Fruit fly (Drosophila melanogaster): ENCODE data around the gene CG31689.
A peak's percentile ranks its signal among the peaks of the same experiment; 100 is the strongest.

CG31689 gene

dm6 chr2L:2739820-2740230, 14.4 kb downstream of the CG31689 start, which contains the start of gene Hrs (continued):
- TF ChIP-seq Fer3 (tag; optimal IDR thresholded peaks at IDR 0.05) (no peak), zf30C (GFP tag; optimal IDR thresholded peaks at IDR 0.05) (no peak), Fer2 (tag; optimal IDR thresholded peaks at IDR 0.05) (no peak), Spps (tag; optimal IDR thresholded peaks at IDR 0.05) (no peak), slou (GFP tag; optimal IDR thresholded peaks at IDR 0.05) (no peak), h (optimal IDR thresholded peaks at IDR 0.05) (no peak), CG12104 (GFP tag; optimal IDR thresholded peaks at IDR 0.05) (no peak), CG17568 (GFP tag; optimal IDR thresholded peaks at IDR 0.05) (no peak), Opbp (GFP tag; IDR thresholded peaks at IDR 0.05; ENCODE audit: partially characterized antibody) (peak; percentile 62), Doc2 (GFP tag; IDR thresholded peaks at IDR 0.05) (no peak), hkb (optimal IDR thresholded peaks at IDR 0.05) (no peak), hkb (GFP tag; IDR thresholded peaks at IDR 0.05) (0 out of 2 replicates have a peak, but pooled peaks have one; percentile 25), CoRest (tag; optimal IDR thresholded peaks at IDR 0.05) (peak; percentile 23), CG1603 (tag; optimal IDR thresholded peaks at IDR 0.05) (peak; percentile 77), CG34376 (GFP tag; optimal IDR thresholded peaks at IDR 0.05) (no peak), pho (GFP tag; optimal IDR thresholded peaks at IDR 0.05) (no peak), CG1602 (GFP tag; optimal IDR thresholded peaks at IDR 0.05) (no peak), oc (tag; optimal IDR thresholded peaks at IDR 0.05) (no peak), seq (GFP tag; IDR thresholded peaks at IDR 0.05) (no peak), da (GFP tag; optimal IDR thresholded peaks at IDR 0.05) (no peak), CG31441 (GFP tag; IDR thresholded peaks at IDR 0.05) (no peak), CG5180 (GFP tag; optimal IDR thresholded peaks at IDR 0.05) (no peak), pan (optimal IDR thresholded peaks at IDR 0.05) (no peak), pan (GFP tag; optimal IDR thresholded peaks at IDR 0.05 in 1 of 2, IDR thresholded peaks at IDR 0.05 in 1 of 2) (no peak), Med (GFP tag) (peak; percentile 58), lola (GFP tag; optimal IDR thresholded peaks at IDR 0.05) (no peak), eyg (GFP tag; optimal IDR thresholded peaks at IDR 0.05) (no peak), CG13424 (tag; optimal IDR thresholded peaks at IDR 0.05) (no peak), tio (GFP tag; optimal IDR thresholded peaks at IDR 0.05) (no peak), CG13775 (GFP tag; optimal IDR thresholded peaks at IDR 0.05) (no peak), Drgx (GFP tag; IDR thresholded peaks at IDR 0.05) (no peak), Atf6 (GFP tag; IDR thresholded peaks at IDR 0.05) (no peak), nerfin-2 (GFP tag; IDR thresholded peaks at IDR 0.05; ENCODE audit: partially characterized antibody) (no peak), sob (GFP tag; IDR thresholded peaks at IDR 0.05) (no peak), emc (GFP tag; optimal IDR thresholded peaks at IDR 0.05) (no peak), lov (optimal IDR thresholded peaks at IDR 0.05) (no peak), lov (GFP tag; IDR thresholded peaks at IDR 0.05) (no peak), CG13894 (tag; optimal IDR thresholded peaks at IDR 0.05) (no peak), Dfd (GFP tag; optimal IDR thresholded peaks at IDR 0.05) (no peak), CG6689 (GFP tag; IDR thresholded peaks at IDR 0.05) (no peak), CG4424 (GFP tag; optimal IDR thresholded peaks at IDR 0.05) (no peak), Hr78 (GFP tag; optimal IDR thresholded peaks at IDR 0.05) (no peak), CG9437 (GFP tag; optimal IDR thresholded peaks at IDR 0.05) (peak; percentile 100), MTF-1 (GFP tag; optimal IDR thresholded peaks at IDR 0.05; ENCODE audit: borderline replicate concordance) (no peak), CG18476 (GFP tag; optimal IDR thresholded peaks at IDR 0.05) (no peak), CG7357 (GFP tag; IDR thresholded peaks at IDR 0.05) (no peak), Nf-YB (GFP tag; optimal IDR thresholded peaks at IDR 0.05) (no peak), bcd (GFP tag; optimal IDR thresholded peaks at IDR 0.05) (no peak), sens-2 (GFP tag; IDR thresholded peaks at IDR 0.05) (no peak), shn (GFP tag; optimal IDR thresholded peaks at IDR 0.05) (no peak), ash1 (GFP tag; optimal IDR thresholded peaks at IDR 0.05) (no peak), CG2678 (tag; optimal IDR thresholded peaks at IDR 0.05) (no peak)

Measured in whole organism, embryonic.